Worm (Caenorhabditis elegans) whole organism, L2 larva: Measurements from ENCODE around the gene cyp-32B1.

ENCODE experiments used
- R02D3.7 ChIP-seq: fragments of 150-350 bp; optimal IDR thresholded peaks from 2 replicates; lab custom pipeline; 2014; ENCODE audit warnings: missing biosample characterization, missing genetic modification characterization
- aly-2 ChIP-seq: fragments of 150-350 bp; optimal IDR thresholded peaks from 2 replicates; lab custom pipeline; 2014; ENCODE audit warnings: missing biosample characterization, missing genetic modification characterization
- elt-1 ChIP-seq: fragments of 150-350 bp; optimal IDR thresholded peaks from 2 replicates; lab custom pipeline; 2014; ENCODE audit warnings: missing biosample characterization, missing genetic modification characterization
- lsy-2 ChIP-seq, 2 experiments: fragments of 150-350 bp in 1 of 2; sonication (generic microtip) in 1 of 2; optimal IDR thresholded peaks; 2 replicates each; lab custom pipeline; 2014 to 2017; ENCODE audit warnings: missing biosample characterization in 2 of 2, missing genetic modification characterization in 2 of 2
- nhr-23 ChIP-seq: fragments of 150-350 bp; optimal IDR thresholded peaks from 2 replicates; lab custom pipeline; 2014; ENCODE audit warnings: missing biosample characterization, missing genetic modification reagents, missing genetic modification characterization
- nhr-237 ChIP-seq: fragments of 150-350 bp; optimal IDR thresholded peaks from 2 replicates; lab custom pipeline; 2014; ENCODE audit warnings: missing biosample characterization, missing genetic modification characterization
- unc-39 ChIP-seq: fragments of 150-350 bp; optimal IDR thresholded peaks from 2 replicates; lab custom pipeline; 2014; ENCODE audit warnings: missing biosample characterization, missing genetic modification characterization
- ztf-11 ChIP-seq: sonication (generic microtip); optimal IDR thresholded peaks from 2 replicates; lab custom pipeline; 2017; ENCODE audit warnings: missing biosample characterization, missing genetic modification characterization

ce11 chrV:2187864-2188345 lies 13.3 kb downstream of the cyp-32B1 start, which contains the start of gene Y5H2B.3:
- TF ChIP-seq nhr-237 (no peak), lsy-2 (tag; optimal IDR thresholded peaks at IDR 0.05; lab: Kevin White, UChicago) (no peak), ztf-11 (tag; lab: Kevin White, UChicago) (no peak), nhr-23 (tag; lab: Kevin White, UChicago) (no peak), unc-39 (tag; lab: Kevin White, UChicago) (no peak), aly-2 (tag; lab: Kevin White, UChicago) (no peak), R02D3.7 (tag; lab: Kevin White, UChicago) (no peak), elt-1 (no peak)
